Fruit fly (Drosophila melanogaster) whole organism, embryonic: ENCODE measurements around the gene mld.

ENCODE experiments used
- B-H1 ChIP-seq: fragments of 200-800 bp; sonication (Bioruptor generic); IDR thresholded peaks from 3 replicates; pipeline ENCODE4 v1.3.6; 2022; ENCODE audit warnings: missing biosample characterization, missing genetic modification characterization
- CG10543 ChIP-seq: fragments of 200-800 bp; sonication (Bioruptor generic); optimal IDR thresholded peaks from 3 replicates; lab custom pipeline; 2017; ENCODE audit warnings: missing biosample characterization, mild to moderate bottlenecking, missing genetic modification characterization, moderate library complexity
- CG11093 ChIP-seq: fragments of 200-800 bp; sonication (Bioruptor generic); IDR thresholded peaks from 3 replicates; pipeline ENCODE4 v1.3.6; 2022; ENCODE audit warnings: missing biosample characterization, missing genetic modification characterization
- CG15269 ChIP-seq: fragments of 200-800 bp; sonication (Bioruptor generic); optimal IDR thresholded peaks from 2 replicates; lab custom pipeline; 2018; ENCODE audit warnings: missing biosample characterization, mild to moderate bottlenecking, missing genetic modification characterization, moderate library complexity
- CG16815 ChIP-seq: fragments of 200-800 bp; sonication (Bioruptor generic); optimal IDR thresholded peaks from 3 replicates; lab custom pipeline; 2017; ENCODE audit warnings: missing biosample characterization, mild to moderate bottlenecking, missing genetic modification characterization
- CG17359 ChIP-seq: fragments of 200-800 bp; sonication (Bioruptor generic); optimal IDR thresholded peaks from 3 replicates; lab custom pipeline; 2018; ENCODE audit warnings: missing biosample characterization, mild to moderate bottlenecking, missing genetic modification characterization, moderate library complexity
- CG17385 ChIP-seq: fragments of 200-800 bp; sonication (Bioruptor generic); optimal IDR thresholded peaks from 3 replicates; lab custom pipeline; 2018; ENCODE audit warnings: missing biosample characterization, mild to moderate bottlenecking, missing genetic modification characterization
- CG17912 ChIP-seq: fragments of 200-800 bp; sonication (Bioruptor generic); optimal IDR thresholded peaks from 2 replicates; lab custom pipeline; 2018; ENCODE audit warnings: missing biosample characterization, mild to moderate bottlenecking, missing genetic modification characterization
- CG2678 ChIP-seq: fragments of 200-800 bp; sonication (Bioruptor generic); optimal IDR thresholded peaks from 3 replicates; lab custom pipeline; 2019; ENCODE audit warnings: missing biosample characterization, mild to moderate bottlenecking, missing genetic modification characterization, moderate library complexity
- CG2875 ChIP-seq: fragments of 200-800 bp; sonication (Bioruptor generic); optimal IDR thresholded peaks from 2 replicates; lab custom pipeline; 2017; ENCODE audit warnings: missing biosample characterization, mild to moderate bottlenecking, missing genetic modification characterization, missing genetic modification reagents
- CG30403 ChIP-seq: fragments of 200-800 bp; sonication (Bioruptor generic); optimal IDR thresholded peaks from 3 replicates; lab custom pipeline; 2016; ENCODE audit warnings: missing biosample characterization, missing genetic modification characterization
- CG30431 ChIP-seq: fragments of 200-800 bp; sonication (Bioruptor generic); optimal IDR thresholded peaks from 2 replicates; lab custom pipeline; 2017; ENCODE audit warnings: missing biosample characterization, missing genetic modification characterization
- CG32772 ChIP-seq: fragments of 200-800 bp; sonication (Bioruptor generic); IDR thresholded peaks from 2 replicates; pipeline ENCODE4 v1.3.6; 2022; ENCODE audit warnings: missing biosample characterization, missing genetic modification characterization
- CG4404 ChIP-seq: fragments of 200-800 bp; sonication (Bioruptor generic); IDR thresholded peaks from 2 replicates; pipeline ENCODE4 v1.3.6; 2022; ENCODE audit warnings: missing biosample characterization, missing genetic modification characterization
- CG4707 ChIP-seq: fragments of 200-800 bp; sonication (Bioruptor generic); optimal IDR thresholded peaks from 2 replicates; lab custom pipeline; 2018; ENCODE audit warnings: missing biosample characterization, mild to moderate bottlenecking, missing genetic modification characterization, moderate library complexity
- CG6272 ChIP-seq: fragments of 200-800 bp; sonication (Bioruptor generic); IDR thresholded peaks from 2 replicates; pipeline ENCODE4 v1.3.6; 2022; ENCODE audit warnings: missing biosample characterization, missing genetic modification characterization
- CG7839 ChIP-seq: fragments of 200-800 bp; sonication (Bioruptor generic); optimal IDR thresholded peaks from 3 replicates; lab custom pipeline; 2018; ENCODE audit warnings: missing biosample characterization, mild to moderate bottlenecking, missing genetic modification characterization, moderate library complexity
- CG7963 ChIP-seq: fragments of 200-800 bp; sonication (Bioruptor generic); IDR thresholded peaks from 3 replicates; pipeline ENCODE4 v1.3.6; 2022; ENCODE audit warnings: missing biosample characterization, missing genetic modification characterization; ENCODE audit not compliant: partially characterized antibody
- CG9932 ChIP-seq: fragments of 200-800 bp; sonication (Bioruptor generic); IDR thresholded peaks from 2 replicates; pipeline ENCODE4 v1.3.6; 2022; ENCODE audit warnings: missing biosample characterization, missing genetic modification characterization
- CoRest ChIP-seq: fragments of 200-800 bp; sonication (Bioruptor generic); optimal IDR thresholded peaks from 3 replicates; lab custom pipeline; 2018; ENCODE audit warnings: missing biosample characterization, mild to moderate bottlenecking, missing genetic modification characterization, moderate library complexity
- Dref ChIP-seq: fragments of 200-800 bp; sonication (Bioruptor generic); IDR thresholded peaks from 2 replicates; pipeline ENCODE4 v1.3.6; 2022; ENCODE audit warnings: missing biosample characterization, missing genetic modification characterization
- E2f1 ChIP-seq: fragments of 200-800 bp; sonication (Bioruptor generic); IDR thresholded peaks from 2 replicates; pipeline ENCODE4 v1.3.6; 2022; ENCODE audit warnings: missing biosample characterization, missing genetic modification characterization
- Ets65A ChIP-seq: fragments of 200-800 bp; sonication (Bioruptor generic); peaks from one replicate; lab custom pipeline; 2016; ENCODE audit warnings: missing biosample characterization, missing genetic modification characterization
- H15 ChIP-seq: fragments of 200-800 bp; sonication (Bioruptor generic); IDR thresholded peaks from 3 replicates; pipeline ENCODE4 v1.3.6; 2022; ENCODE audit warnings: missing biosample characterization, missing genetic modification characterization
- H2.0 ChIP-seq: fragments of 200-800 bp; sonication (Bioruptor generic); IDR thresholded peaks from 2 replicates; pipeline ENCODE4 v1.3.6; 2022; ENCODE audit warnings: missing biosample characterization, missing genetic modification characterization
- Hr51 ChIP-seq, 2 experiments: fragments of 200-800 bp; sonication (Bioruptor generic); optimal IDR thresholded peaks; 2 replicates in 1 of 2; 3 replicates in 1 of 2; lab custom pipeline; 2016 to 2018; ENCODE audit warnings: missing biosample characterization in 2 of 2, missing genetic modification characterization in 2 of 2, mild to moderate bottlenecking in 1 of 2, moderate library complexity in 1 of 2
- Hr78 ChIP-seq, 2 experiments: fragments of 200-800 bp in 1 of 2; fragments of >200 bp in 1 of 2; sonication (Bioruptor generic) in 1 of 2; optimal IDR thresholded peaks; 2 replicates each; lab custom pipeline; 2017 to 2019; ENCODE audit warnings: missing biosample characterization in 2 of 2, missing genetic modification characterization in 2 of 2, mild to moderate bottlenecking in 1 of 2, moderate library complexity in 1 of 2
- Ptx1 ChIP-seq: fragments of 200-800 bp; sonication (Bioruptor generic); IDR thresholded peaks from 2 replicates; pipeline ENCODE4 v1.3.6; 2022; ENCODE audit warnings: missing biosample characterization, missing genetic modification characterization
- Scr ChIP-seq: fragments of 200-800 bp; sonication (Bioruptor generic); IDR thresholded peaks from 2 replicates; pipeline ENCODE4 v1.3.6; 2022; ENCODE audit warnings: missing biosample characterization, missing genetic modification characterization; ENCODE audit not compliant: partially characterized antibody
- Stat92E ChIP-seq, 3 experiments: fragments of >200 bp in 2 of 3; fragments of 200-800 bp in 1 of 3; sonication (Bioruptor generic) in 1 of 3; optimal IDR thresholded peaks; 2 replicates each; lab custom pipeline; 2017 to 2019; ENCODE audit warnings: missing biosample characterization in 3 of 3, missing genetic modification characterization in 3 of 3, mild to moderate bottlenecking in 1 of 3, moderate library complexity in 1 of 3
- YL-1 ChIP-seq: fragments of 200-800 bp; sonication (Bioruptor generic); optimal IDR thresholded peaks from 3 replicates; lab custom pipeline; 2017; ENCODE audit warnings: missing biosample characterization, mild to moderate bottlenecking, missing genetic modification characterization
- abd-A ChIP-seq: fragments of 200-800 bp; sonication (Bioruptor generic); optimal IDR thresholded peaks from 3 replicates; lab custom pipeline; 2019; ENCODE audit warnings: missing biosample characterization, mild to moderate bottlenecking, missing genetic modification characterization, moderate library complexity
- ato ChIP-seq: fragments of 200-800 bp; sonication (Bioruptor generic); IDR thresholded peaks from 2 replicates; pipeline ENCODE4 v1.3.6; 2022; ENCODE audit warnings: missing biosample characterization, missing genetic modification characterization; ENCODE audit not compliant: partially characterized antibody
- chif ChIP-seq, 2 experiments: fragments of 200-800 bp; sonication (Bioruptor generic); optimal IDR thresholded peaks; 3 replicates each; lab custom pipeline; 2016; ENCODE audit warnings: missing biosample characterization in 2 of 2, missing genetic modification characterization in 2 of 2
- croc ChIP-seq: fragments of 200-800 bp; sonication (Bioruptor generic); conservative IDR thresholded peaks from 3 replicates; pipeline ENCODE4 v1.3.6; 2022; ENCODE audit warnings: missing biosample characterization, missing genetic modification characterization
- cwo ChIP-seq: fragments of 200-800 bp; sonication (Bioruptor generic); optimal IDR thresholded peaks from 3 replicates; lab custom pipeline; 2017; ENCODE audit warnings: missing biosample characterization, missing genetic modification characterization, mild to moderate bottlenecking, moderate library complexity, missing genetic modification reagents
- en ChIP-seq: fragments of 200-800 bp; sonication (Bioruptor generic); optimal IDR thresholded peaks from 2 replicates; lab custom pipeline; 2016; ENCODE audit warnings: missing biosample characterization, missing genetic modification characterization
- gcm ChIP-seq: fragments of 200-800 bp; sonication (Bioruptor generic); optimal IDR thresholded peaks from 2 replicates; lab custom pipeline; 2019; ENCODE audit warnings: missing biosample characterization, mild to moderate bottlenecking, missing genetic modification characterization, moderate library complexity
- gfzf ChIP-seq: fragments of 200-800 bp; sonication (Bioruptor generic); optimal IDR thresholded peaks from 2 replicates; lab custom pipeline; 2016; ENCODE audit warnings: missing biosample characterization, mild to moderate bottlenecking, missing genetic modification characterization, moderate library complexity
- grn ChIP-seq: fragments of 200-800 bp; sonication (Bioruptor generic); optimal IDR thresholded peaks from 3 replicates; lab custom pipeline; 2017; ENCODE audit warnings: missing biosample characterization, missing genetic modification characterization
- her ChIP-seq: fragments of 200-800 bp; sonication (Bioruptor generic); optimal IDR thresholded peaks from 2 replicates; lab custom pipeline; 2016; ENCODE audit warnings: missing biosample characterization, missing genetic modification characterization
- kah ChIP-seq: fragments of 200-800 bp; sonication (Bioruptor generic); optimal IDR thresholded peaks from 2 replicates; lab custom pipeline; 2018; ENCODE audit warnings: missing biosample characterization, mild to moderate bottlenecking, missing genetic modification characterization
- lola ChIP-seq, 3 experiments: fragments of >200 bp in 2 of 3; fragments of 200-800 bp in 1 of 3; sonication (Bioruptor generic) in 1 of 3; optimal IDR thresholded peaks; 2 replicates each; lab custom pipeline; 2017 to 2019; ENCODE audit warnings: missing biosample characterization in 3 of 3, missing genetic modification characterization in 3 of 3, mild to moderate bottlenecking in 1 of 3, moderate library complexity in 1 of 3
- mirr ChIP-seq: fragments of 200-800 bp; sonication (Bioruptor generic); optimal IDR thresholded peaks from 3 replicates; lab custom pipeline; 2018; ENCODE audit warnings: missing biosample characterization, mild to moderate bottlenecking, missing genetic modification characterization
- odd ChIP-seq: fragments of 200-800 bp; sonication (Bioruptor generic); optimal IDR thresholded peaks from 2 replicates; lab custom pipeline; 2017; ENCODE audit warnings: missing biosample characterization, mild to moderate bottlenecking, missing genetic modification characterization
- pros ChIP-seq: fragments of 200-800 bp; sonication (Bioruptor generic); optimal IDR thresholded peaks from 3 replicates; lab custom pipeline; 2019; ENCODE audit warnings: missing biosample characterization, mild to moderate bottlenecking, missing genetic modification characterization, moderate library complexity
- rib ChIP-seq: fragments of 200-800 bp; sonication (Bioruptor generic); IDR thresholded peaks from 2 replicates; pipeline ENCODE4 v1.3.6; 2022; ENCODE audit warnings: missing biosample characterization, missing genetic modification characterization
- stwl ChIP-seq: fragments of 200-800 bp; sonication (Bioruptor generic); optimal IDR thresholded peaks from 3 replicates; lab custom pipeline; 2018; ENCODE audit warnings: missing biosample characterization, mild to moderate bottlenecking, missing genetic modification characterization, moderate library complexity
- wdn ChIP-seq: fragments of 200-800 bp; sonication (Bioruptor generic); IDR thresholded peaks from 2 replicates; pipeline ENCODE4 v1.3.6; 2022; ENCODE audit warnings: missing biosample characterization, missing genetic modification characterization
- zen2 ChIP-seq: fragments of 200-800 bp; sonication (Bioruptor generic); IDR thresholded peaks from 3 replicates; pipeline ENCODE4 v1.3.6; 2022; ENCODE audit warnings: missing biosample characterization, missing genetic modification characterization; ENCODE audit not compliant: partially characterized antibody

Gene mld

dm6 chr3R:24626003-24626486, 40.6 kb downstream of the mld start (continued):
- no peak for TF ChIP-seq Dref
- TF ChIP-seq wdn (GFP tag; lab: Robert Waterston, UW) = no peak
- no peak for TF ChIP-seq H15 (GFP tag; lab: Robert Waterston, UW)
- no peak for TF ChIP-seq CG32772 (GFP tag; lab: Robert Waterston, UW)
- no peak for TF ChIP-seq CG2875
- TF ChIP-seq rib (GFP tag; lab: Robert Waterston, UW) = no peak
- 0 out of 3 replicates have a peak, but pooled peaks have one; percentile 14 for TF ChIP-seq CG11093 (GFP tag; lab: Robert Waterston, UW)
- TF ChIP-seq abd-A = no peak
- TF ChIP-seq CoRest (tag; lab: Kevin White, UChicago) = no peak
- no peak for TF ChIP-seq YL-1 (GFP tag; lab: Kevin White, UChicago)
- TF ChIP-seq E2f1 (GFP tag; lab: Robert Waterston, UW) = peak; percentile 34; the same call in 1 of the 2 replicates
- TF ChIP-seq her (GFP tag; lab: Kevin White, UChicago) = peak; percentile 9
- TF ChIP-seq CG10543 (GFP tag; lab: Kevin White, UChicago) = no peak
- no peak for TF ChIP-seq gfzf (GFP tag; lab: Kevin White, UChicago)
- TF ChIP-seq B-H1 (GFP tag; lab: Robert Waterston, UW) = no peak
- TF ChIP-seq Ptx1 (GFP tag; lab: Robert Waterston, UW) = peak; percentile 70
- no peak for TF ChIP-seq CG6272 (GFP tag; lab: Robert Waterston, UW)
- TF ChIP-seq zen2 (GFP tag; lab: Robert Waterston, UW) = no peak
- TF ChIP-seq H2.0 (GFP tag; lab: Robert Waterston, UW) = no peak
- TF ChIP-seq CG7839 (tag; lab: Kevin White, UChicago) = no peak
- TF ChIP-seq en = no peak
- no peak for TF ChIP-seq croc (GFP tag; lab: Robert Waterston, UW)
- TF ChIP-seq CG30431 (GFP tag; lab: Kevin White, UChicago) = no peak
- TF ChIP-seq ato (GFP tag; lab: Robert Waterston, UW) = no peak
- peak; percentile 33 for TF ChIP-seq CG17385 (GFP tag; lab: Kevin White, UChicago)
- no peak for TF ChIP-seq stwl (tag; lab: Kevin White, UChicago)
- no peak for TF ChIP-seq CG7963
- no peak for TF ChIP-seq CG4404 (GFP tag; lab: Robert Waterston, UW)
- peak in 1 of 2 experiments; percentile 12 for TF ChIP-seq chif (GFP tag; optimal IDR thresholded peaks at IDR 0.05; lab: Kevin White, UChicago)
- peak; percentile 34 for TF ChIP-seq CG30403 (GFP tag; lab: Kevin White, UChicago)
- TF ChIP-seq CG9932 (GFP tag; lab: Robert Waterston, UW) = no peak
- no peak for TF ChIP-seq pros (GFP tag; lab: Kevin White, UChicago)
- peak; percentile 50 for TF ChIP-seq CG17359
- no peak for TF ChIP-seq Scr (GFP tag; lab: Robert Waterston, UW)
- no peak for TF ChIP-seq lola (GFP tag; optimal IDR thresholded peaks at IDR 0.05; lab: Kevin White, UChicago)
- no peak for TF ChIP-seq CG17912 (GFP tag; lab: Kevin White, UChicago)
- no peak for TF ChIP-seq odd (GFP tag; lab: Kevin White, UChicago)
- TF ChIP-seq mirr (GFP tag; lab: Kevin White, UChicago) = no peak
- no peak for TF ChIP-seq Hr51 (GFP tag; optimal IDR thresholded peaks at IDR 0.05; lab: Kevin White, UChicago)
- TF ChIP-seq Stat92E (GFP tag; optimal IDR thresholded peaks at IDR 0.05; lab: Kevin White, UChicago) = no peak
- TF ChIP-seq CG15269 = peak; percentile 68
- no peak for TF ChIP-seq CG4707 (GFP tag; lab: Kevin White, UChicago)
- no peak for TF ChIP-seq gcm (GFP tag; lab: Kevin White, UChicago)
- no peak for TF ChIP-seq kah (GFP tag; lab: Kevin White, UChicago)
- TF ChIP-seq CG16815 (GFP tag; lab: Kevin White, UChicago) = no peak
- no peak for TF ChIP-seq Ets65A (GFP tag; lab: Kevin White, UChicago)
- TF ChIP-seq CG2678 = no peak
- TF ChIP-seq cwo (GFP tag; lab: Kevin White, UChicago) = no peak
- no peak for TF ChIP-seq grn
- TF ChIP-seq Hr78 (GFP tag; optimal IDR thresholded peaks at IDR 0.05; lab: Kevin White, UChicago) = no peak
